Fruit fly (Drosophila melanogaster) ovary, adult (tissue): ENCODE measurements around the gene MED18.

ENCODE experiments used
- CG17801 ChIP-seq: fragments of 200-800 bp; optimal IDR thresholded peaks from 2 replicates; lab custom pipeline; 2019; ENCODE audit warnings: missing biosample characterization, mild to moderate bottlenecking, missing genetic modification characterization, moderate library complexity; ENCODE audit not compliant: partially characterized antibody

MED18 gene

dm6 chrX:1842875-1843274, 22.8 kb upstream of the MED18 start:
- peak; percentile 43 for TF ChIP-seq CG17801 (GFP tag; lab: Kevin White, UChicago)

DNA sequence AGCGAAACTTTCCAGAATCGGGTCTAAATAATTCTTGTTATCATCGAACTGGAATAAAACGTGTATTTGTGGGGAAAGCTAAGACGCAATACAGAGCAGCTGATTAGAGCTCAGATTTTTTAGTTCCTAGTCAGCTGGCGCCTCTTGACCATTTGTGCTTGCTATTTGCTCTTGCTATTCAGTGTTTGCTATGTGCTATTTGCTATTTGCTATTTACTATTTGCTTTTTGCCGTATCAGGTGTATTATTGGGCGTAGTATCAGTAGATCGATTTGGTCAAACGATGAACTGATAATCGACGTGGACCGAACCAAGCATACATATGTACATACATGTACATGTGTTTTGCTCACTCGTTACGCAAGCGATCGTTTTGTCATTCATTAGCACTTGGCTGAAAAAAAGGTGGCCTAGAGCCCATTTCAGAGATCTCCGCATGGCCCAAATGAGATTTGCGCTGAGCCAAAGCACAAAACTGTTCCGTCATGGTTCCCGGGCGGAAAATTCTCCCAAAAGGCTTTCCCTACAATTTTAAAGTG, 20.2 kb upstream of the MED18 start:
- no peak for TF ChIP-seq CG17801 (GFP tag; lab: Kevin White, UChicago)

dm6 chrX:1846386-1846785, 19.3 kb upstream of the MED18 start:
- TF ChIP-seq CG17801 (GFP tag; lab: Kevin White, UChicago): no peak

DNA sequence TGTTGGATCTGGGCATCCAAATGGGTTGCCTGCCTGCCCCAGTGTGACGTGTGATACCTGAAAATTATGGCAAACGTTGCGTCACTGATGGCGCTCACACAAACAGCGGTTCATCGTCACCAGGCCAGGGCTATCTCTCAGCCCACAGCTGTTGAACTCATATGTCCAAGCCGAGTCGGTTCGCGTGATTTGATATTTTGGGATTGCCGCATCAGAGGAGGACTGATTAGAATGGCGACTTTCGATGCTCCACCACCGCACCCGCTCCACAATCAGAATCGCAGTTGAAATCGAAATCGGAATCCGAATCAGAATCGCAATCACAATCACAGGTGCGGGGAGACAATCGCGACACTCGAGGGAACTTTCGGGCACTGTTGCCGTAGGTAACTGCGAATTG, 18.0 kb upstream of the MED18 start:
- TF ChIP-seq CG17801 (GFP tag; lab: Kevin White, UChicago): no peak

dm6 chrX:1848624-1849198, 17.0 kb upstream of the MED18 start:
- TF ChIP-seq CG17801 (GFP tag; lab: Kevin White, UChicago): no peak

dm6 chrX:1849914-1850313, 15.8 kb upstream of the MED18 start:
- peak; percentile 88 for TF ChIP-seq CG17801 (GFP tag; lab: Kevin White, UChicago)

dm6 chrX:1854070-1854469, 11.6 kb upstream of the MED18 start:
- TF ChIP-seq CG17801 (GFP tag; lab: Kevin White, UChicago): no peak

- TF ChIP-seq CG17801 (GFP tag; lab: Kevin White, UChicago): no peak
Observed at dm6 chrX:1854873-1855272, 10.8 kb upstream of the MED18 start.

- no peak for TF ChIP-seq CG17801 (GFP tag; lab: Kevin White, UChicago)
Observed at dm6 chrX:1856605-1857004, 9.1 kb upstream of the MED18 start.

DNA sequence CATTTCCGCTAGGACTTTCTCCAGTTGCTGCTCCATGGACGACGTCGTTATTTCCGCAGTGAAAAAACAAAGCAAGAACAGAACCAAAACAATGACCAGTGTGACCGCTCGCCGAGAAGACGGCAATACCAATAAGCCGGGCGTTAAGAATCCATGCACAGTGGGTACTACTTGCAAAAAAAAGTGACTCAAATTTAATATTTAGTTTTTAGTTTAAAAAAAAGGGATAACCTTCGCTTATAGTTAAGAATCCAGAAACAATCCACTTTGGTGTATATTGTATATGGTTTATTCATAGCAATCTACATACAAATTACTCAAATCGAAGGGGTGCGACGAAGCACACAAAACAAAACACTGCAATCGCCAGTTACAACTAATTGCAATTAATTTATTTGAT, 6.8 kb upstream of the MED18 start, which contains the start of gene Lamtor5:
Gene Lamtor5 (minus strand): TSS at position 105 of the 400 bp plus-strand sequence.
- TF ChIP-seq CG17801 (GFP tag; lab: Kevin White, UChicago): peak; percentile 62

DNA sequence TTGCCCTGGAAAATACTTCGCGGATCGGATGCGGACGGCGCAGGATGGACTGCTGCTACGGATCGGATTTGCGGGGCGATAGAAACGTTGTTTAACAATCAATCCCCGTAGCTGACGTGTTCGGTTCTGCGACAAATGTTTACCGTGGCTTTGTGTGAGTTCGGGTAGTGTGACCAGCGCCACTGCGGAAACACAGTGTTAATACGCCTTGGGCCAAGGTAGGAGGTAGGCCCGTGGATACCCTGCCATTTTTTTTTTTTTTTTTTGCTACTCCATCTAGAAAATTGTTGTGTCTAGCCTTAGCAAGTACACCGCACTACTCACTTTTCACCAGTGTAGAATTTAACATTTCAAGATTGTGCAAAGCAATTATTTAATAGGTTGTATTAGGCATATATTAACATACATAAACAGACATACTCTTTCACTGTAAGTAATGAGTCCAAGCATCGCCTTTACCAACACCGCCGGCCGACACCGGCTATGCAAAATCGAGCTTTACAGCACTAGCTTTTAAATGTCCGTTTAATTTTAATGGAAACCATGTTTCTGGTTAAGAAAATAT, 4.0 kb upstream of the MED18 start, which contains the start of gene deltaCOP:
Gene deltaCOP (minus strand): TSS at position 171 of the 565 bp plus-strand sequence.
- peak; percentile 82 for TF ChIP-seq CG17801 (GFP tag; lab: Kevin White, UChicago)

DNA sequence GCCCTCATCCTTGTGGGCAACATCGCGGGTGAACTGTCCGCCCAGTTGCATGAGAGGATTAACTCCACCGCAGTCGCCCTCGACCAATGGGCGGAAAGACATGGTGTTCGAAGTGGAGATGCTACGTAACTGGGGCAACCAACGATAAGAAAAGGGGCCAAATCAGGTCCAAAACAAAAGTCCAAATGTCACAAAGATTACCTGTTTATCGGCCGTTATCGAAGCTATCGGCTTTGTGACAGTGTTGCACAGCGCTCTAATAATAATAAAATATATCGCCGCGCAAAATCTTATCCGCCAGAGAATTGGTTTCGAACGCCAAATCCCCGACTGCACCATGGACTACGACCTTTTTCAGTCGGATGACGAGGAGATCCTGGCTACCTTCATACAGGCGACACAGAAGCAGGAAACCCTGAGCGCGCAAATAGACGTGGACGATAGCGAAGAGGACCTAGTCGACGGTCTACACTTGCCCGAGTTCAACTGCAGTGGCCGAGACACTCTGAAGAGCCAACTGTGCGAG, 2.9 kb downstream of the MED18 start, which contains the start of the genes CG14803 and Pex5:
Gene CG14803 (plus strand): TSS at position 285 of the 526 bp plus-strand sequence.
Gene Pex5 (minus strand): TSS at position 476 of the 526 bp plus-strand sequence.
- TF ChIP-seq CG17801 (GFP tag; lab: Kevin White, UChicago): peak; percentile 26

- TF ChIP-seq CG17801 (GFP tag; lab: Kevin White, UChicago): no peak
Observed at dm6 chrX:1873515-1874126, 7.9 kb downstream of the MED18 start, which contains the start of the genes Pgam5 and Vps26. Gene Pgam5, minus strand, starts transcription at chrX:1873565. Gene Vps26, plus strand, starts transcription at chrX:1873853.

DNA sequence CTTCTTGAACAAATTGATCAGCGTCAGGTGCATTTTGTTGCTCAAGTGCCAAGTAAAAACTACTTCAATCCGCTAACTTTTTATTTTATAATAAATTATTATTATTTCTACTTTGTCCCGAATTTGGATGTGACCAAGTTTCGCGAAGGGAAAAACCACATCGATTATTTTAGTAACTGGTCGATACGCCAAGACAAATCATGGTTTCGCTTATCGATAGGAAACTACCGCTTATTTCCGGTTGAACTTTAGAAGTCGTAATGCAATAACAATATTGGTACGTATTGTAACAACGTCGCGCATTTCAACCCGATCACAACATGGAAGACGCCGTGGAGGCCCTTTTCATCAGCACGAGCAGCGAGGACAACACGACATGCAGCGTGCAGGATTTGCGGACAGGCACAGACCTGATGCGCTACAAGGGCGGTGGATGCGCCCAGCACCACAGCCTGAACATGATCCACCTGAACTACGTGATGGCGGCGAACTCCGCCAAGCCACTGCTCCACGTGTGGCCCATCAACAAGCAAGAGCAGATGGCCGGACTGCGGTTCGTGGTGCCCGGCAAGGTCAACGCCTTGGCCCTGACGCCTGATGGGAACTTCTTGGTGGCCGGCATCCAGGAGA, 11.5 kb downstream of the MED18 start, which contains the start of the genes CG14817 and CG14805:
Gene CG14817 (minus strand): TSS at position 164 of the 630 bp plus-strand sequence.
Gene CG14805 (plus strand): TSS at position 211 of the 630 bp plus-strand sequence.
- TF ChIP-seq CG17801 (GFP tag; lab: Kevin White, UChicago): peak; percentile 93
